Fruit fly (Drosophila melanogaster): Measurements from ENCODE around the gene nebu.

dm6 chr3L:12834526-12835213, 8.2 kb downstream of the nebu start:
- no peak for TF ChIP-seq CG15710 (tag; optimal IDR thresholded peaks at IDR 0.05)
- TF ChIP-seq Pif1B (GFP tag; optimal IDR thresholded peaks at IDR 0.05) = no peak
- no peak for TF ChIP-seq EcR (GFP tag; optimal IDR thresholded peaks at IDR 0.05)
- no peak for TF ChIP-seq Ets98B (GFP tag; IDR thresholded peaks at IDR 0.05)
- TF ChIP-seq CG14655 (GFP tag; optimal IDR thresholded peaks at IDR 0.05) = no peak
- TF ChIP-seq D1 (tag; optimal IDR thresholded peaks at IDR 0.05) = no peak
